Fruit fly (Drosophila melanogaster): ENCODE measurements around the gene PIG-P.

PIG-P gene

DNA sequence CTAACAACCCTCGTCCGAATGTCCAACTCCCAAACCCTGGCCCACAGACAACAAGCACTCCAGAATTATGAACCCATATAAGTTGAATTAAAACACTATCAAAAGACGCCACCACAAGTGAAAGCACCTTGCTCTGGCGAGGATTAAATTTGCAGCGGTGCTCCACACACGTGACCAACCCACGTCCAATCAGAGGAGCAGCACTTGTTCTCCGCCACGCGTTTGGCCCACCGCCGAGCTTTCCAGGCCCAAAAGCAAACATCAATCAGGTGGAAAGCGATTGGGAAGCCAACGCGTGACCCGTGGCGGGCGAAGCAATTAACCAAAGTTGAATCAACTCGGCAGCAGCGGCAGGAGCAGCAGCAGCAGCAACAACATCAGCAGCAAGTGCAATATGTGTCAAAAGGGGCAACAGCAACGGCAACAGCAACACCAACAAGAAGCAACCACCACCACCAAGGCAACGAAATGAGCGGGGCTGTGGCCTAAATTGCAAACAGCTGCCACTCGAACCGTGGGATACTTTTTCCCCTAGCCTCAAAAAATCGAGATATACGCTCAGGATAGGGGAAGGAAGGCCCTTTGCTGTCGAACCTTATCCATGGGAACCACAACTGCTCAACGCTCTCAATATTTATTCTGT is 25.9 kb downstream of the PIG-P start (continued):
- peak; percentile 30 for TF ChIP-seq CG8281 (tag; optimal IDR thresholded peaks at IDR 0.05)
- peak; percentile 57 for TF ChIP-seq HLHmδ (GFP tag; optimal IDR thresholded peaks at IDR 0.05)
- TF ChIP-seq fd64A (GFP tag; optimal IDR thresholded peaks at IDR 0.05) = no peak
- no peak for TF ChIP-seq CG16779 (GFP tag; IDR thresholded peaks at IDR 0.05)
- TF ChIP-seq sens-2 (GFP tag; IDR thresholded peaks at IDR 0.05) = no peak
- no peak for TF ChIP-seq CG8359 (GFP tag; optimal IDR thresholded peaks at IDR 0.05; ENCODE audit: borderline replicate concordance)
- no peak for TF ChIP-seq her (GFP tag; optimal IDR thresholded peaks at IDR 0.05)
- TF ChIP-seq Mrtf (GFP tag; IDR thresholded peaks at IDR 0.05) = no peak
- peak; percentile 87 for TF ChIP-seq Kr (GFP tag; optimal IDR thresholded peaks at IDR 0.05)
- TF ChIP-seq bcd (GFP tag; optimal IDR thresholded peaks at IDR 0.05) = no peak
- no peak for TF ChIP-seq pfk (GFP tag; optimal IDR thresholded peaks at IDR 0.05)
- peak; percentile 23 for TF ChIP-seq gsb-n (tag; optimal IDR thresholded peaks at IDR 0.05)
- no peak for TF ChIP-seq h (optimal IDR thresholded peaks at IDR 0.05)
- no peak for TF ChIP-seq CG13894 (tag; optimal IDR thresholded peaks at IDR 0.05)
- no peak for TF ChIP-seq Oaz (GFP tag; IDR thresholded peaks at IDR 0.05)
- no peak for TF ChIP-seq nom (GFP tag; optimal IDR thresholded peaks at IDR 0.05)
- no peak for TF ChIP-seq ind (GFP tag; optimal IDR thresholded peaks at IDR 0.05)
- peak; percentile 54 for TF ChIP-seq nerfin-1 (tag; optimal IDR thresholded peaks at IDR 0.05)
- TF ChIP-seq insv (GFP tag; optimal IDR thresholded peaks at IDR 0.05) = peak in 1 of 2 experiments; percentile 27
- TF ChIP-seq CG10147 (GFP tag; optimal IDR thresholded peaks at IDR 0.05) = no peak
- TF ChIP-seq Blimp-1 (GFP tag; optimal IDR thresholded peaks at IDR 0.05) = no peak
- no peak for TF ChIP-seq scrt (GFP tag; optimal IDR thresholded peaks at IDR 0.05)
- no peak for TF ChIP-seq Usf (GFP tag; optimal IDR thresholded peaks at IDR 0.05)
- no peak for TF ChIP-seq Hmr (GFP tag; optimal IDR thresholded peaks at IDR 0.05)
- no peak for TF ChIP-seq Ets97D (GFP tag; optimal IDR thresholded peaks at IDR 0.05)
- no peak for TF ChIP-seq ewg (GFP tag; optimal IDR thresholded peaks at IDR 0.05)
- no peak for TF ChIP-seq CkIIα-i1 (GFP tag; IDR thresholded peaks at IDR 0.05)
- TF ChIP-seq CG2199 (GFP tag; IDR thresholded peaks at IDR 0.05) = peak; percentile 65; the same call in 1 of the 3 replicates
- TF ChIP-seq Atf-2 (GFP tag; optimal IDR thresholded peaks at IDR 0.05) = no peak
- TF ChIP-seq Gug (GFP tag; IDR thresholded peaks at IDR 0.05) = no peak
- TF ChIP-seq sqz (GFP tag; optimal IDR thresholded peaks at IDR 0.05) = peak; percentile 85
- TF ChIP-seq ara (GFP tag; IDR thresholded peaks at IDR 0.05) = no peak; the same call in 1 of the 2 replicates
- TF ChIP-seq nmo (GFP tag; optimal IDR thresholded peaks at IDR 0.05) = no peak
- no peak for TF ChIP-seq CG15011 (GFP tag; optimal IDR thresholded peaks at IDR 0.05)
- TF ChIP-seq CG5180 (GFP tag; optimal IDR thresholded peaks at IDR 0.05) = no peak
- TF ChIP-seq phol (tag; optimal IDR thresholded peaks at IDR 0.05) = no peak
- TF ChIP-seq ranshi (GFP tag; IDR thresholded peaks at IDR 0.05) = no peak
- TF ChIP-seq CG12744 (GFP tag; optimal IDR thresholded peaks at IDR 0.05) = no peak
- TF ChIP-seq CG10462 (GFP tag; optimal IDR thresholded peaks at IDR 0.05) = no peak
- peak; percentile 46 for TF ChIP-seq sens (GFP tag)
- no peak for TF ChIP-seq CG2712 (tag; optimal IDR thresholded peaks at IDR 0.05)
- TF ChIP-seq lola (GFP tag; optimal IDR thresholded peaks at IDR 0.05) = no peak
- no peak for TF ChIP-seq jumu (GFP tag; optimal IDR thresholded peaks at IDR 0.05)
- no peak for TF ChIP-seq CG7786 (GFP tag; optimal IDR thresholded peaks at IDR 0.05)
- TF ChIP-seq kni (GFP tag; optimal IDR thresholded peaks at IDR 0.05) = peak; percentile 72
- TF ChIP-seq CG2889 (GFP tag; IDR thresholded peaks at IDR 0.05) = no peak
- no peak for TF ChIP-seq CTCF (GFP tag; optimal IDR thresholded peaks at IDR 0.05)
- no peak for TF ChIP-seq CG30403 (GFP tag; optimal IDR thresholded peaks at IDR 0.05)
- TF ChIP-seq CG15601 (tag; optimal IDR thresholded peaks at IDR 0.05) = no peak
- TF ChIP-seq dm (GFP tag; optimal IDR thresholded peaks at IDR 0.05) = no peak
- no peak for TF ChIP-seq D19A (tag; optimal IDR thresholded peaks at IDR 0.05)

All from whole organism, embryonic.